Fruit fly (Drosophila melanogaster) whole organism, embryonic: ENCODE data around the gene MstProx.

Experiments used
- Abd-B ChIP-seq: fragments of 200-800 bp; sonication (Bioruptor generic); optimal IDR thresholded peaks from 2 replicates; lab custom pipeline; 2018; ENCODE audit warnings: missing biosample characterization, mild to moderate bottlenecking, missing genetic modification characterization, moderate library complexity
- Ada2b ChIP-seq: fragments of 200-800 bp; sonication (Bioruptor generic); IDR thresholded peaks from 2 replicates; pipeline ENCODE4 v1.3.6; 2022; ENCODE audit warnings: missing biosample characterization, missing genetic modification characterization
- B-H2 ChIP-seq: fragments of 200-800 bp; sonication (Bioruptor generic); optimal IDR thresholded peaks from 2 replicates; lab custom pipeline; 2018; ENCODE audit warnings: missing biosample characterization, mild to moderate bottlenecking, missing genetic modification characterization
- CG10147 ChIP-seq: fragments of 200-800 bp; sonication (Bioruptor generic); optimal IDR thresholded peaks from 2 replicates; lab custom pipeline; 2019; ENCODE audit warnings: missing biosample characterization, mild to moderate bottlenecking, missing genetic modification characterization, moderate library complexity
- CG10274 ChIP-seq: fragments of 200-800 bp; sonication (Bioruptor generic); optimal IDR thresholded peaks from 3 replicates; lab custom pipeline; 2017; ENCODE audit warnings: missing biosample characterization, mild to moderate bottlenecking, missing genetic modification characterization
- CG11398 ChIP-seq: fragments of 200-800 bp; sonication (Bioruptor generic); optimal IDR thresholded peaks from 2 replicates; lab custom pipeline; 2016; ENCODE audit warnings: missing biosample characterization, missing genetic modification characterization
- CG12104 ChIP-seq: fragments of 200-800 bp; sonication (Bioruptor generic); optimal IDR thresholded peaks from 3 replicates; lab custom pipeline; 2016; ENCODE audit warnings: missing biosample characterization, missing genetic modification characterization
- CG12236 ChIP-seq: fragments of 200-800 bp; sonication (Bioruptor generic); optimal IDR thresholded peaks from 2 replicates; lab custom pipeline; 2016; ENCODE audit warnings: missing biosample characterization, missing genetic modification characterization
- CG15011 ChIP-seq: fragments of 200-800 bp; sonication (Bioruptor generic); optimal IDR thresholded peaks from 3 replicates; lab custom pipeline; 2018; ENCODE audit warnings: missing biosample characterization, mild to moderate bottlenecking, missing genetic modification characterization
- CG15696 ChIP-seq: fragments of 200-800 bp; sonication (Bioruptor generic); optimal IDR thresholded peaks from 2 replicates; lab custom pipeline; 2019; ENCODE audit warnings: missing biosample characterization, mild to moderate bottlenecking, missing genetic modification characterization, moderate library complexity
- CG17385 ChIP-seq: fragments of 200-800 bp; sonication (Bioruptor generic); optimal IDR thresholded peaks from 3 replicates; lab custom pipeline; 2018; ENCODE audit warnings: missing biosample characterization, mild to moderate bottlenecking, missing genetic modification characterization
- CG2199 ChIP-seq: fragments of 200-800 bp; sonication (Bioruptor generic); IDR thresholded peaks from 3 replicates; pipeline ENCODE4 v1.3.6; 2022; ENCODE audit warnings: missing biosample characterization, missing genetic modification characterization
- CG3281 ChIP-seq: fragments of 200-800 bp; sonication (Bioruptor generic); optimal IDR thresholded peaks from 3 replicates; lab custom pipeline; 2017; ENCODE audit warnings: missing biosample characterization, mild to moderate bottlenecking, missing genetic modification characterization
- CG3847 ChIP-seq: fragments of 200-800 bp; sonication (Bioruptor generic); IDR thresholded peaks from 2 replicates; pipeline ENCODE4 v1.3.6; 2022; ENCODE audit warnings: missing biosample characterization, missing genetic modification characterization
- CG4328 ChIP-seq: fragments of 200-800 bp; sonication (Bioruptor generic); optimal IDR thresholded peaks from 3 replicates; lab custom pipeline; 2017; ENCODE audit warnings: missing biosample characterization, missing genetic modification reagents, missing genetic modification characterization
- CG8388 ChIP-seq: fragments of 200-800 bp; sonication (Bioruptor generic); optimal IDR thresholded peaks from 2 replicates; lab custom pipeline; 2019; ENCODE audit warnings: missing biosample characterization, mild to moderate bottlenecking, missing genetic modification characterization, moderate library complexity
- CHES-1-like ChIP-seq: fragments of 200-800 bp; sonication (Bioruptor generic); optimal IDR thresholded peaks from 2 replicates; lab custom pipeline; 2016; ENCODE audit warnings: missing biosample characterization, missing genetic modification characterization
- CTCF ChIP-seq: fragments of 200-800 bp; sonication (Bioruptor generic); optimal IDR thresholded peaks from 2 replicates; lab custom pipeline; 2017; ENCODE audit warnings: missing biosample characterization, mild to moderate bottlenecking, missing genetic modification characterization, moderate library complexity
- Dip3 ChIP-seq: fragments of 200-800 bp; sonication (Bioruptor generic); optimal IDR thresholded peaks from 3 replicates; lab custom pipeline; 2016; ENCODE audit warnings: missing biosample characterization, missing genetic modification characterization
- Doc2 ChIP-seq: fragments of 200-800 bp; sonication (Bioruptor generic); IDR thresholded peaks from 2 replicates; pipeline ENCODE4 v1.3.6; 2022; ENCODE audit warnings: missing biosample characterization, missing genetic modification characterization
- E2f1 ChIP-seq: fragments of 200-800 bp; sonication (Bioruptor generic); IDR thresholded peaks from 2 replicates; pipeline ENCODE4 v1.3.6; 2022; ENCODE audit warnings: missing biosample characterization, missing genetic modification characterization
- Hr78 ChIP-seq, 2 experiments: fragments of 200-800 bp in 1 of 2; fragments of >200 bp in 1 of 2; sonication (Bioruptor generic) in 1 of 2; optimal IDR thresholded peaks; 2 replicates each; lab custom pipeline; 2017 to 2019; ENCODE audit warnings: missing biosample characterization in 2 of 2, missing genetic modification characterization in 2 of 2, mild to moderate bottlenecking in 1 of 2, moderate library complexity in 1 of 2
- Lim3 ChIP-seq: fragments of 200-800 bp; sonication (Bioruptor generic); IDR thresholded peaks from 2 replicates; pipeline ENCODE4 v1.3.6; 2022; ENCODE audit warnings: missing biosample characterization, missing genetic modification characterization
- MBD-R2 ChIP-seq: fragments of 200-800 bp; sonication (Bioruptor generic); IDR thresholded peaks from 2 replicates; pipeline ENCODE4 v1.3.6; 2022; ENCODE audit warnings: missing biosample characterization, missing genetic modification characterization
- Meics ChIP-seq: fragments of 200-800 bp; sonication (Bioruptor generic); optimal IDR thresholded peaks from 2 replicates; lab custom pipeline; 2017; ENCODE audit warnings: missing biosample characterization, mild to moderate bottlenecking, missing genetic modification characterization
- Mes4 ChIP-seq: fragments of 200-800 bp; sonication (Bioruptor generic); optimal IDR thresholded peaks from 2 replicates; lab custom pipeline; 2016; ENCODE audit warnings: missing biosample characterization, missing genetic modification characterization
- Spps ChIP-seq: fragments of 200-800 bp; sonication (Bioruptor generic); optimal IDR thresholded peaks from 2 replicates; lab custom pipeline; 2018; ENCODE audit warnings: missing biosample characterization, mild to moderate bottlenecking, missing genetic modification characterization
- YL-1 ChIP-seq: fragments of 200-800 bp; sonication (Bioruptor generic); optimal IDR thresholded peaks from 3 replicates; lab custom pipeline; 2017; ENCODE audit warnings: missing biosample characterization, mild to moderate bottlenecking, missing genetic modification characterization
- abd-A ChIP-seq: fragments of 200-800 bp; sonication (Bioruptor generic); optimal IDR thresholded peaks from 3 replicates; lab custom pipeline; 2019; ENCODE audit warnings: missing biosample characterization, mild to moderate bottlenecking, missing genetic modification characterization, moderate library complexity
- al ChIP-seq: fragments of 200-800 bp; sonication (Bioruptor generic); IDR thresholded peaks from 2 replicates; pipeline ENCODE4 v1.3.6; 2022; ENCODE audit warnings: missing biosample characterization, missing genetic modification characterization
- bsh ChIP-seq, 2 experiments: fragments of 200-800 bp; sonication (Bioruptor generic); optimal IDR thresholded peaks; 2 replicates each; lab custom pipeline; 2017 to 2018; ENCODE audit warnings: mild to moderate bottlenecking in 2 of 2, missing biosample characterization in 2 of 2, missing genetic modification characterization in 2 of 2, moderate library complexity in 1 of 2
- cato ChIP-seq: fragments of 200-800 bp; sonication (Bioruptor generic); optimal IDR thresholded peaks from 2 replicates; lab custom pipeline; 2016; ENCODE audit warnings: missing biosample characterization, missing genetic modification characterization, borderline replicate concordance
- chm ChIP-seq: fragments of 200-800 bp; sonication (Bioruptor generic); IDR thresholded peaks from 2 replicates; pipeline ENCODE4 v1.3.6; 2022; ENCODE audit warnings: missing biosample characterization, missing genetic modification characterization
- ci ChIP-seq: fragments of 200-800 bp; sonication (Bioruptor generic); IDR thresholded peaks from 3 replicates; pipeline ENCODE4 v1.3.6; 2022; ENCODE audit warnings: missing biosample characterization, missing genetic modification characterization
- corto ChIP-seq: fragments of 200-800 bp; sonication (Bioruptor generic); optimal IDR thresholded peaks from 2 replicates; lab custom pipeline; 2016; ENCODE audit warnings: missing biosample characterization, mild to moderate bottlenecking, missing genetic modification characterization, moderate library complexity
- crc ChIP-seq: fragments of 200-800 bp; sonication (Bioruptor generic); optimal IDR thresholded peaks from 2 replicates; lab custom pipeline; 2016; ENCODE audit warnings: missing biosample characterization, missing genetic modification characterization
- crp ChIP-seq, 2 experiments: fragments of 200-800 bp; sonication (Bioruptor generic); optimal IDR thresholded peaks; 2 replicates in 1 of 2; 3 replicates in 1 of 2; lab custom pipeline; 2017; ENCODE audit warnings: missing biosample characterization in 2 of 2, missing genetic modification characterization in 2 of 2, mild to moderate bottlenecking in 1 of 2, moderate library complexity in 1 of 2
- fu2 ChIP-seq: fragments of 200-800 bp; sonication (Bioruptor generic); optimal IDR thresholded peaks from 2 replicates; lab custom pipeline; 2016; ENCODE audit warnings: missing biosample characterization, missing genetic modification characterization
- gcm ChIP-seq: fragments of 200-800 bp; sonication (Bioruptor generic); optimal IDR thresholded peaks from 2 replicates; lab custom pipeline; 2019; ENCODE audit warnings: missing biosample characterization, mild to moderate bottlenecking, missing genetic modification characterization, moderate library complexity
- h ChIP-seq: fragments of >200 bp; optimal IDR thresholded peaks from 2 replicates; lab custom pipeline; 2017
- ham ChIP-seq: fragments of 200-800 bp; sonication (Bioruptor generic); IDR thresholded peaks from 2 replicates; pipeline ENCODE4 v1.3.6; 2022; ENCODE audit warnings: missing biosample characterization, missing genetic modification characterization
- nmo ChIP-seq: fragments of 200-800 bp; sonication (Bioruptor generic); optimal IDR thresholded peaks from 2 replicates; lab custom pipeline; 2018; ENCODE audit warnings: missing biosample characterization, mild to moderate bottlenecking, missing genetic modification characterization, moderate library complexity
- phol ChIP-seq: fragments of 200-800 bp; sonication (Bioruptor generic); optimal IDR thresholded peaks from 3 replicates; lab custom pipeline; 2018; ENCODE audit warnings: missing biosample characterization, mild to moderate bottlenecking, missing genetic modification characterization, moderate library complexity
- salm ChIP-seq: fragments of 200-800 bp; sonication (Bioruptor generic); optimal IDR thresholded peaks from 2 replicates; lab custom pipeline; 2018; ENCODE audit warnings: missing biosample characterization, mild to moderate bottlenecking, missing genetic modification characterization
- sc ChIP-seq, 3 experiments: fragments of >200 bp in 2 of 3; fragments of 200-800 bp in 1 of 3; sonication (Bioruptor generic) in 1 of 3; optimal IDR thresholded peaks; 2 replicates in 2 of 3; 3 replicates in 1 of 3; lab custom pipeline; 2017; ENCODE audit warnings: mild to moderate bottlenecking in 1 of 3, missing biosample characterization in 1 of 3, missing genetic modification characterization in 1 of 3, missing genetic modification reagents in 1 of 3
- scrt ChIP-seq: fragments of 200-800 bp; sonication (Bioruptor generic); optimal IDR thresholded peaks from 2 replicates; lab custom pipeline; 2018; ENCODE audit warnings: missing biosample characterization, mild to moderate bottlenecking, missing genetic modification characterization, moderate library complexity
- sim ChIP-seq: fragments of 200-800 bp; sonication (Bioruptor generic); IDR thresholded peaks from 2 replicates; pipeline ENCODE4 v1.3.6; 2022; ENCODE audit warnings: missing biosample characterization, missing genetic modification characterization
- slbo ChIP-seq: fragments of 200-800 bp; sonication (Bioruptor generic); IDR thresholded peaks from 2 replicates; pipeline ENCODE4 v1.3.6; 2022; ENCODE audit warnings: missing biosample characterization, missing genetic modification characterization
- unpg ChIP-seq: fragments of 200-800 bp; sonication (Bioruptor generic); optimal IDR thresholded peaks from 3 replicates; lab custom pipeline; 2018; ENCODE audit warnings: missing biosample characterization, mild to moderate bottlenecking, missing genetic modification characterization, moderate library complexity
- yki ChIP-seq: fragments of >200 bp; optimal IDR thresholded peaks from 3 replicates; lab custom pipeline; 2018
- zfh1 ChIP-seq: fragments of 200-800 bp; sonication (Bioruptor generic); IDR thresholded peaks from 3 replicates; pipeline ENCODE4 v1.3.6; 2022; ENCODE audit warnings: missing biosample characterization, missing genetic modification characterization

Gene MstProx

dm6 chr3R:7346445-7346844 is 22.7 kb downstream of the MstProx start, which contains the start of gene nxf4 (continued):
- no peak for TF ChIP-seq Hr78 (GFP tag; optimal IDR thresholded peaks at IDR 0.05; lab: Kevin White, UChicago)
- TF ChIP-seq salm (tag; lab: Kevin White, UChicago): no peak
- peak; percentile 74 for TF ChIP-seq Mes4 (GFP tag; lab: Kevin White, UChicago)
- peak; percentile 37; the same call in 1 of the 2 replicates for TF ChIP-seq Ada2b (GFP tag; lab: Robert Waterston, UW)
- peak; percentile 19 for TF ChIP-seq CG4328 (GFP tag; lab: Kevin White, UChicago)
- TF ChIP-seq Abd-B (GFP tag; lab: Kevin White, UChicago): peak; percentile 70
- TF ChIP-seq YL-1: no peak
- no peak for TF ChIP-seq h
- no peak for TF ChIP-seq unpg
- peak; percentile 75 for TF ChIP-seq Meics (GFP tag; lab: Kevin White, UChicago)
- peak; percentile 12; the same call in 1 of the 2 replicates for TF ChIP-seq E2f1 (GFP tag; lab: Robert Waterston, UW)
- peak; percentile 69; the same call in 2 of the 3 replicates for TF ChIP-seq zfh1 (GFP tag; lab: Robert Waterston, UW)
- peak; percentile 57 for TF ChIP-seq CHES-1-like
- peak; percentile 79 for TF ChIP-seq phol
- no peak for TF ChIP-seq sim (GFP tag; lab: Robert Waterston, UW)
- peak; percentile 0 for TF ChIP-seq CG12236 (GFP tag; lab: Kevin White, UChicago)
- TF ChIP-seq crp (GFP tag; optimal IDR thresholded peaks at IDR 0.05; lab: Kevin White, UChicago): peak in 1 of 2 experiments; percentile 19
- peak; percentile 41 for TF ChIP-seq CG3281
- peak; percentile 39 for TF ChIP-seq CG8388 (GFP tag; lab: Kevin White, UChicago)
- TF ChIP-seq abd-A (tag; lab: Kevin White, UChicago): no peak
- TF ChIP-seq nmo (GFP tag; lab: Kevin White, UChicago): peak; percentile 76
- TF ChIP-seq fu2 (GFP tag; lab: Kevin White, UChicago): peak; percentile 62
- no peak for TF ChIP-seq yki (lab: Kevin White, UChicago)
- TF ChIP-seq Spps (tag; lab: Kevin White, UChicago): no peak
- no peak for TF ChIP-seq MBD-R2 (GFP tag; lab: Robert Waterston, UW)
- TF ChIP-seq corto (GFP tag; lab: Kevin White, UChicago): no peak
- TF ChIP-seq CG10274 (GFP tag; lab: Kevin White, UChicago): no peak
- TF ChIP-seq CTCF: peak; percentile 98
- TF ChIP-seq CG15011: no peak
- TF ChIP-seq chm: no peak
- peak; percentile 55; the same call in 1 of the 2 replicates for TF ChIP-seq al (GFP tag; lab: Robert Waterston, UW)
- TF ChIP-seq Dip3 (GFP tag; lab: Kevin White, UChicago): peak; percentile 54
- TF ChIP-seq CG17385 (GFP tag; lab: Kevin White, UChicago): peak; percentile 22
- peak in 1 of 2 experiments; percentile 65 for TF ChIP-seq bsh (GFP tag; optimal IDR thresholded peaks at IDR 0.05; lab: Kevin White, UChicago)
- TF ChIP-seq Doc2: no peak; the same call in 1 of the 2 replicates
- no peak for TF ChIP-seq Lim3 (GFP tag; lab: Robert Waterston, UW)
- TF ChIP-seq ham (GFP tag; lab: Robert Waterston, UW): no peak
- TF ChIP-seq slbo (GFP tag; lab: Robert Waterston, UW): peak; percentile 89
- TF ChIP-seq sc (optimal IDR thresholded peaks at IDR 0.05; lab: Kevin White, UChicago): no peak
- peak; percentile 40 for TF ChIP-seq sc (GFP tag; optimal IDR thresholded peaks at IDR 0.05; lab: Kevin White, UChicago)
- TF ChIP-seq CG10147 (GFP tag; lab: Kevin White, UChicago): peak; percentile 58
- TF ChIP-seq ci (GFP tag; lab: Robert Waterston, UW): peak; percentile 76
- peak; percentile 45 for TF ChIP-seq B-H2
- TF ChIP-seq CG12104 (GFP tag; lab: Kevin White, UChicago): peak; percentile 52
- TF ChIP-seq CG3847 (GFP tag; lab: Robert Waterston, UW): peak; percentile 79
- TF ChIP-seq cato (GFP tag; lab: Kevin White, UChicago): peak; percentile 15
- TF ChIP-seq crc (GFP tag; lab: Kevin White, UChicago): peak; percentile 51
- peak; percentile 94 for TF ChIP-seq CG2199 (GFP tag; lab: Robert Waterston, UW)
- no peak for TF ChIP-seq scrt (GFP tag; lab: Kevin White, UChicago)
- TF ChIP-seq CG15696 (tag; lab: Kevin White, UChicago): peak; percentile 84
- no peak for TF ChIP-seq gcm (GFP tag; lab: Kevin White, UChicago)
- TF ChIP-seq CG11398 (GFP tag; lab: Kevin White, UChicago): peak; percentile 48
